Worm (Caenorhabditis elegans) whole organism, L1 larva: ENCODE measurements around the gene ZK563.7.

ENCODE experiments used
- C04F5.9 ChIP-seq: sonication (generic microtip); optimal IDR thresholded peaks from 2 replicates; lab custom pipeline; 2016; ENCODE audit warnings: missing genetic modification characterization, missing compliant biosample characterization
- C16A3.4 ChIP-seq: fragments of 150-350 bp; optimal IDR thresholded peaks from 2 replicates; lab custom pipeline; 2014; ENCODE audit warnings: missing biosample characterization, missing genetic modification characterization
- F16B12.6 ChIP-seq: fragments of 150-350 bp; optimal IDR thresholded peaks from 2 replicates; lab custom pipeline; 2014; ENCODE audit warnings: missing biosample characterization, missing genetic modification characterization
- aha-1 ChIP-seq: fragments of 150-350 bp; optimal IDR thresholded peaks from 2 replicates; lab custom pipeline; 2014; ENCODE audit warnings: missing biosample characterization, missing genetic modification characterization
- alr-1 ChIP-seq: fragments of 200-800 bp; sonication (Bioruptor generic); optimal IDR thresholded peaks from 2 replicates; lab custom pipeline; 2018; ENCODE audit warnings: borderline replicate concordance, mild to moderate bottlenecking, missing genetic modification characterization, missing compliant biosample characterization
- aly-2 ChIP-seq: fragments of 150-350 bp; optimal IDR thresholded peaks from 2 replicates; lab custom pipeline; 2014; ENCODE audit warnings: missing biosample characterization, missing genetic modification characterization
- ama-1 ChIP-seq: fragments of 150-350 bp; optimal IDR thresholded peaks from 2 replicates; lab custom pipeline; 2014
- blmp-1 ChIP-seq: fragments of 150-350 bp; optimal IDR thresholded peaks from 2 replicates; lab custom pipeline; 2014; ENCODE audit warnings: missing biosample characterization, missing genetic modification characterization
- ceh-8 ChIP-seq: fragments of 200-800 bp; sonication (Bioruptor generic); optimal IDR thresholded peaks from 2 replicates; lab custom pipeline; 2018; ENCODE audit warnings: mild to moderate bottlenecking, missing genetic modification characterization, moderate library complexity, missing compliant biosample characterization
- ceh-82 ChIP-seq, 3 experiments: fragments of 150-350 bp in 1 of 3; sonication (generic microtip) in 2 of 3; optimal IDR thresholded peaks; 2 replicates each; lab custom pipeline; 2014 to 2017; ENCODE audit warnings: missing biosample characterization in 3 of 3, missing genetic modification characterization in 3 of 3
- dsc-1 ChIP-seq: sonication (generic microtip); optimal IDR thresholded peaks from 2 replicates; lab custom pipeline; 2016; ENCODE audit warnings: mild to moderate bottlenecking, missing genetic modification characterization, missing compliant biosample characterization
- egl-13 ChIP-seq: sonication (generic microtip); optimal IDR thresholded peaks from 2 replicates; lab custom pipeline; 2016; ENCODE audit warnings: missing genotype, missing genetic modification reagents, missing genetic modification characterization, missing compliant biosample characterization
- egl-27 ChIP-seq, 2 experiments: fragments of 150-350 bp in 1 of 2; sonication (generic microtip); optimal IDR thresholded peaks; 3 replicates each; lab custom pipeline; 2017 to 2018; ENCODE audit warnings: missing biosample characterization in 2 of 2, missing genetic modification characterization in 2 of 2, missing genetic modification reagents in 2 of 2
- elt-3 ChIP-seq, 6 experiments: fragments of 150-350 bp in 1 of 6; sonication (generic microtip); optimal IDR thresholded peaks; 2 replicates each; lab custom pipeline; 2017 to 2018; ENCODE audit warnings: missing biosample characterization in 6 of 6, missing genetic modification characterization in 6 of 6, inconsistent platforms in 1 of 6
- grh-1 ChIP-seq: fragments of 200-800 bp; sonication (Bioruptor generic); IDR thresholded peaks from 2 replicates; pipeline ENCODE4 v1.3.6; 2022; ENCODE audit warnings: missing genetic modification reagents, missing genetic modification characterization, missing compliant biosample characterization
- hlh-4 ChIP-seq: sonication (generic microtip); optimal IDR thresholded peaks from 2 replicates; lab custom pipeline; 2016; ENCODE audit warnings: mild to moderate bottlenecking, missing genetic modification characterization, missing compliant biosample characterization
- hpl-2 ChIP-seq: fragments of 150-350 bp; optimal IDR thresholded peaks from 2 replicates; lab custom pipeline; 2014; ENCODE audit warnings: missing biosample characterization, missing genetic modification reagents, missing genetic modification characterization
- irx-1 ChIP-seq: sonication (generic microtip); optimal IDR thresholded peaks from 2 replicates; lab custom pipeline; 2016; ENCODE audit warnings: missing genetic modification characterization, missing compliant biosample characterization
- jun-1 ChIP-seq: fragments of 150-350 bp; optimal IDR thresholded peaks from 2 replicates; lab custom pipeline; 2014; ENCODE audit warnings: missing biosample characterization, missing genetic modification reagents, missing genetic modification characterization
- lin-13 ChIP-seq: fragments of 150-350 bp; optimal IDR thresholded peaks from 2 replicates; lab custom pipeline; 2014; ENCODE audit warnings: missing biosample characterization, missing genetic modification reagents, missing genetic modification characterization
- lin-14 ChIP-seq: fragments of 200-800 bp; sonication (Bioruptor generic); optimal IDR thresholded peaks from 2 replicates; lab custom pipeline; 2018; ENCODE audit warnings: mild to moderate bottlenecking, missing genetic modification characterization, moderate library complexity, missing compliant biosample characterization
- lin-39 ChIP-seq: fragments of 150-350 bp; optimal IDR thresholded peaks from 2 replicates; lab custom pipeline; 2014; ENCODE audit warnings: missing biosample characterization, missing genetic modification reagents, missing genetic modification characterization
- lsy-2 ChIP-seq, 2 experiments: fragments of 150-350 bp; optimal IDR thresholded peaks; 2 replicates each; lab custom pipeline; 2014; ENCODE audit warnings: missing biosample characterization in 2 of 2, missing genetic modification characterization in 2 of 2
- mab-9 ChIP-seq: fragments of 200-800 bp; sonication (Bioruptor generic); IDR thresholded peaks from 2 replicates; pipeline ENCODE4 v1.3.6; 2022; ENCODE audit warnings: missing genetic modification reagents, missing genetic modification characterization, missing compliant biosample characterization
- mdl-1 ChIP-seq, 2 experiments: fragments of 150-350 bp; optimal IDR thresholded peaks; 2 replicates each; lab custom pipeline; 2014 to 2017; ENCODE audit warnings: missing biosample characterization in 2 of 2, missing genetic modification characterization in 2 of 2, inconsistent platforms in 1 of 2
- mef-2 ChIP-seq: fragments of 150-350 bp; optimal IDR thresholded peaks from 2 replicates; lab custom pipeline; 2014; ENCODE audit warnings: missing biosample characterization, missing genetic modification characterization
- nhr-237 ChIP-seq: fragments of 150-350 bp; optimal IDR thresholded peaks from 2 replicates; lab custom pipeline; 2014; ENCODE audit warnings: missing biosample characterization, missing genetic modification characterization
- nhr-47 ChIP-seq: sonication (generic microtip); optimal IDR thresholded peaks from 2 replicates; lab custom pipeline; 2016; ENCODE audit warnings: mild to moderate bottlenecking, missing genetic modification characterization, moderate library complexity, missing compliant biosample characterization
- nhr-71 ChIP-seq: sonication (generic microtip); optimal IDR thresholded peaks from 2 replicates; lab custom pipeline; 2016; ENCODE audit warnings: mild to moderate bottlenecking, missing genetic modification characterization, moderate library complexity, missing compliant biosample characterization
- nhr-76 ChIP-seq: sonication (generic microtip); optimal IDR thresholded peaks from 2 replicates; lab custom pipeline; 2017; ENCODE audit warnings: missing biosample characterization, missing genetic modification characterization
- pqm-1 ChIP-seq: sonication (generic microtip); optimal IDR thresholded peaks from 3 replicates; lab custom pipeline; 2017; ENCODE audit warnings: missing biosample characterization, missing genetic modification characterization
- snu-23 ChIP-seq: sonication (generic microtip); optimal IDR thresholded peaks from 2 replicates; lab custom pipeline; 2016; ENCODE audit warnings: missing genetic modification characterization, missing compliant biosample characterization
- sox-4 ChIP-seq: sonication (generic microtip); optimal IDR thresholded peaks from 2 replicates; lab custom pipeline; 2016; ENCODE audit warnings: missing genetic modification characterization, missing compliant biosample characterization
- swsn-7 ChIP-seq: sonication (generic microtip); optimal IDR thresholded peaks from 2 replicates; lab custom pipeline; 2016; ENCODE audit warnings: missing genetic modification characterization, missing compliant biosample characterization
- tbx-2 ChIP-seq: sonication (generic microtip); optimal IDR thresholded peaks from 2 replicates; lab custom pipeline; 2016; ENCODE audit warnings: missing genetic modification characterization, missing compliant biosample characterization
- unc-30 ChIP-seq: sonication (generic microtip); optimal IDR thresholded peaks from 2 replicates; lab custom pipeline; 2017; ENCODE audit warnings: missing biosample characterization, missing genetic modification characterization

ZK563.7 gene

ce11 chrX:3393562-3393961 is 13.3 kb downstream of the ZK563.7 start, which contains the start of gene slcf-2:
slcf-2 (plus strand) TSS chrX:3393862.
- TF ChIP-seq dsc-1 (peak; percentile 71), lsy-2 (tag; optimal IDR thresholded peaks at IDR 0.05; lab: Kevin White, UChicago) (no peak)

ce11 chrX:3396735-3397134 is 16.5 kb downstream of the ZK563.7 start:
- TF ChIP-seq lin-13 (GFP tag; lab: Kevin White, UChicago) (no peak), blmp-1 (tag; lab: Kevin White, UChicago) (peak; percentile 70)

- no peak for TF ChIP-seq elt-3 (tag; optimal IDR thresholded peaks at IDR 0.05; lab: Kevin White, UChicago)
- no peak for TF ChIP-seq C16A3.4 (tag; lab: Kevin White, UChicago)
- no peak for TF ChIP-seq snu-23
- TF ChIP-seq nhr-76 = no peak
- no peak for TF ChIP-seq nhr-71 (tag; lab: Kevin White, UChicago)
These were observed 19.6 kb downstream of the ZK563.7 start, which contains the start of gene cht-1 for ce11 chrX:3399917-3400316. cht-1 (minus strand) TSS chrX:3400017.

- TF ChIP-seq mdl-1 (tag; optimal IDR thresholded peaks at IDR 0.05; lab: Kevin White, UChicago) (no peak), hpl-2 (GFP tag; lab: Kevin White, UChicago) (no peak), lin-14 (GFP tag; lab: Kevin White, UChicago) (no peak), grh-1 (GFP tag; lab: Robert Waterston, UW) (no peak), ceh-8 (GFP tag; lab: Kevin White, UChicago) (no peak), blmp-1 (tag; lab: Kevin White, UChicago) (no peak), nhr-47 (tag; lab: Kevin White, UChicago) (no peak), hlh-4 (tag; lab: Kevin White, UChicago) (no peak), aha-1 (tag; lab: Kevin White, UChicago) (no peak), nhr-237 (tag; lab: Kevin White, UChicago) (no peak), C04F5.9 (tag; lab: Kevin White, UChicago) (no peak), pqm-1 (tag; lab: Kevin White, UChicago) (no peak), jun-1 (no peak)
These were observed 20.1 kb downstream of the ZK563.7 start for ce11 chrX:3400387-3400786.

ce11 chrX:3401701-3402100 is 21.4 kb downstream of the ZK563.7 start, which contains the start of gene C04F6.9:
C04F6.9 (plus strand) TSS chrX:3402001.
- TF ChIP-seq irx-1 (tag; lab: Kevin White, UChicago) (no peak), swsn-7 (tag; lab: Kevin White, UChicago) (no peak), ama-1 (lab: Kevin White, UChicago) (no peak), alr-1 (no peak), ceh-82 (tag; optimal IDR thresholded peaks at IDR 0.05; lab: Kevin White, UChicago) (no peak), unc-30 (tag; lab: Kevin White, UChicago) (no peak), sox-4 (no peak), egl-27 (tag; optimal IDR thresholded peaks at IDR 0.05; lab: Kevin White, UChicago) (no peak), mef-2 (no peak), F16B12.6 (tag; lab: Kevin White, UChicago) (no peak)

- TF ChIP-seq egl-13 (tag; lab: Kevin White, UChicago) (no peak), hpl-2 (GFP tag; lab: Kevin White, UChicago) (no peak), tbx-2 (tag; lab: Kevin White, UChicago) (no peak), aly-2 (tag; lab: Kevin White, UChicago) (no peak), mab-9 (GFP tag; lab: Robert Waterston, UW) (no peak), lin-39 (tag; lab: Kevin White, UChicago) (no peak)
These were observed 22.9 kb downstream of the ZK563.7 start, which contains the start of gene vit-5 for ce11 chrX:3403195-3403594. vit-5 (plus strand) TSS chrX:3403471.
